Fruit fly (Drosophila melanogaster): ENCODE measurements around the gene CG6908.

CG6908 gene

dm6 chr3R:11665508-11665907 lies 24.3 kb downstream of the CG6908 start:
- no peak for TF ChIP-seq usp (GFP tag; optimal IDR thresholded peaks at IDR 0.05)
- no peak for TF ChIP-seq Dll (optimal IDR thresholded peaks at IDR 0.05)
- TF ChIP-seq EcR (GFP tag; optimal IDR thresholded peaks at IDR 0.05) = no peak
- TF ChIP-seq pan (optimal IDR thresholded peaks at IDR 0.05) = no peak
- TF ChIP-seq CG8478 (optimal IDR thresholded peaks at IDR 0.05) = no peak
- no peak for TF ChIP-seq psq (optimal IDR thresholded peaks at IDR 0.05)

dm6 chr3R:11663441-11663840 lies 26.4 kb downstream of the CG6908 start:
- TF ChIP-seq psq (optimal IDR thresholded peaks at IDR 0.05) = no peak
- no peak for TF ChIP-seq CG8478 (optimal IDR thresholded peaks at IDR 0.05)

dm6 chr3R:11662617-11663016 lies 27.2 kb downstream of the CG6908 start:
- no peak for TF ChIP-seq psq (optimal IDR thresholded peaks at IDR 0.05)
- TF ChIP-seq EcR (GFP tag; optimal IDR thresholded peaks at IDR 0.05) = no peak
- no peak for TF ChIP-seq usp (GFP tag; optimal IDR thresholded peaks at IDR 0.05)
- TF ChIP-seq CG8478 (optimal IDR thresholded peaks at IDR 0.05) = no peak
- TF ChIP-seq Dll (optimal IDR thresholded peaks at IDR 0.05) = no peak
- TF ChIP-seq pan (optimal IDR thresholded peaks at IDR 0.05) = no peak

- TF ChIP-seq Dll (optimal IDR thresholded peaks at IDR 0.05) = no peak
- TF ChIP-seq pan (optimal IDR thresholded peaks at IDR 0.05) = no peak
- no peak for TF ChIP-seq psq (optimal IDR thresholded peaks at IDR 0.05)
- TF ChIP-seq usp (GFP tag; optimal IDR thresholded peaks at IDR 0.05) = no peak
- TF ChIP-seq EcR (GFP tag; optimal IDR thresholded peaks at IDR 0.05) = no peak
- TF ChIP-seq CG8478 (optimal IDR thresholded peaks at IDR 0.05) = no peak
These were observed 28.1 kb downstream of the CG6908 start for dm6 chr3R:11661712-11662111.

- TF ChIP-seq pan (optimal IDR thresholded peaks at IDR 0.05) (no peak), psq (optimal IDR thresholded peaks at IDR 0.05) (no peak), usp (GFP tag; optimal IDR thresholded peaks at IDR 0.05) (no peak), EcR (GFP tag; optimal IDR thresholded peaks at IDR 0.05) (no peak), CG8478 (optimal IDR thresholded peaks at IDR 0.05) (no peak), Dll (optimal IDR thresholded peaks at IDR 0.05) (no peak)
These were observed 28.7 kb downstream of the CG6908 start for dm6 chr3R:11661187-11661586.

- TF ChIP-seq psq (optimal IDR thresholded peaks at IDR 0.05) (no peak), pan (optimal IDR thresholded peaks at IDR 0.05) (no peak), Dll (optimal IDR thresholded peaks at IDR 0.05) (no peak), EcR (GFP tag; optimal IDR thresholded peaks at IDR 0.05) (no peak), usp (GFP tag; optimal IDR thresholded peaks at IDR 0.05) (no peak), CG8478 (optimal IDR thresholded peaks at IDR 0.05) (no peak)
These were observed 32.1 kb downstream of the CG6908 start for dm6 chr3R:11657786-11658193.

dm6 chr3R:11656614-11657216 lies 33.1 kb downstream of the CG6908 start:
- no peak for TF ChIP-seq CG8478 (optimal IDR thresholded peaks at IDR 0.05)
- TF ChIP-seq pan (optimal IDR thresholded peaks at IDR 0.05) = no peak
- TF ChIP-seq Dll (optimal IDR thresholded peaks at IDR 0.05) = no peak
- TF ChIP-seq psq (optimal IDR thresholded peaks at IDR 0.05) = no peak
- no peak for TF ChIP-seq usp (GFP tag; optimal IDR thresholded peaks at IDR 0.05)

- TF ChIP-seq Dll (optimal IDR thresholded peaks at IDR 0.05) = no peak
- TF ChIP-seq EcR (GFP tag; optimal IDR thresholded peaks at IDR 0.05) = no peak
- no peak for TF ChIP-seq CG8478 (optimal IDR thresholded peaks at IDR 0.05)
- TF ChIP-seq usp (GFP tag; optimal IDR thresholded peaks at IDR 0.05) = no peak
- no peak for TF ChIP-seq psq (optimal IDR thresholded peaks at IDR 0.05)
- TF ChIP-seq pan (optimal IDR thresholded peaks at IDR 0.05) = no peak
These were observed 33.9 kb downstream of the CG6908 start, which contains the start of gene CG42327 for dm6 chr3R:11655873-11656374. CG42327 (plus strand) TSS chr3R:11656149.

dm6 chr3R:11650105-11651039 lies 39.5 kb downstream of the CG6908 start, which contains the start of the genes Csk and Elp1:
Csk (minus strand) TSS chr3R:11650706.
Elp1 (plus strand) TSS chr3R:11650971.
- TF ChIP-seq usp (GFP tag; optimal IDR thresholded peaks at IDR 0.05) (no peak), CG8478 (optimal IDR thresholded peaks at IDR 0.05) (no peak), psq (optimal IDR thresholded peaks at IDR 0.05) (no peak), pan (optimal IDR thresholded peaks at IDR 0.05) (no peak), EcR (GFP tag; optimal IDR thresholded peaks at IDR 0.05) (no peak), Dll (optimal IDR thresholded peaks at IDR 0.05) (no peak)

- TF ChIP-seq usp (GFP tag; optimal IDR thresholded peaks at IDR 0.05) (no peak), CG8478 (optimal IDR thresholded peaks at IDR 0.05) (no peak), pan (optimal IDR thresholded peaks at IDR 0.05) (no peak), psq (optimal IDR thresholded peaks at IDR 0.05) (no peak), Dll (optimal IDR thresholded peaks at IDR 0.05) (no peak), EcR (GFP tag; optimal IDR thresholded peaks at IDR 0.05) (no peak)
These were observed 40.4 kb downstream of the CG6908 start for dm6 chr3R:11649449-11649848.

- TF ChIP-seq EcR (GFP tag; optimal IDR thresholded peaks at IDR 0.05) (peak in 1 of 2 experiments; percentile 12), pan (optimal IDR thresholded peaks at IDR 0.05) (no peak)
These were observed 41.2 kb downstream of the CG6908 start for dm6 chr3R:11648356-11649355.

Data from whole organism.